Worm (Caenorhabditis elegans) whole organism, L4 larva: ENCODE measurements around the gene lin-25.

ENCODE experiments used
- F26F4.8 ChIP-seq: fragments of 200-800 bp; sonication (Bioruptor generic); conservative IDR thresholded peaks from 2 replicates; pipeline ENCODE4 v1.3.6; 2022; ENCODE audit warnings: missing genetic modification characterization, missing compliant biosample characterization
- F37D6.2 ChIP-seq: sonication (generic microtip); optimal IDR thresholded peaks from 2 replicates; lab custom pipeline; 2016; ENCODE audit warnings: mild to moderate bottlenecking, missing genetic modification characterization, missing compliant biosample characterization
- F49E8.2 ChIP-seq: sonication (generic microtip); optimal IDR thresholded peaks from 2 replicates; lab custom pipeline; 2016; ENCODE audit warnings: missing compliant biosample characterization, mild to moderate bottlenecking, missing genetic modification characterization, borderline replicate concordance
- T20F7.1 ChIP-seq: fragments of 200-800 bp; sonication (Bioruptor generic); optimal IDR thresholded peaks from 2 replicates; lab custom pipeline; 2018; ENCODE audit warnings: mild to moderate bottlenecking, missing genetic modification characterization, missing compliant biosample characterization
- Y105C5A.15 ChIP-seq: fragments of 200-800 bp; sonication (Bioruptor generic); IDR thresholded peaks from 2 replicates; pipeline ENCODE4 v1.3.6; 2022; ENCODE audit warnings: missing genetic modification characterization, missing compliant biosample characterization
- Y5F2A.4 ChIP-seq: fragments of 200-800 bp; sonication (Bioruptor generic); optimal IDR thresholded peaks from 2 replicates; lab custom pipeline; 2018; ENCODE audit warnings: mild to moderate bottlenecking, missing genetic modification characterization, missing compliant biosample characterization
- Y75B8A.6 ChIP-seq: fragments of 200-800 bp; sonication (Bioruptor generic); IDR thresholded peaks from 2 replicates; pipeline ENCODE4 v1.3.6; 2022; ENCODE audit warnings: missing genetic modification reagents, missing genetic modification characterization, missing compliant biosample characterization
- ceh-20 ChIP-seq: fragments of 200-800 bp; sonication (Bioruptor generic); IDR thresholded peaks from 2 replicates; pipeline ENCODE4 v1.3.6; 2022; ENCODE audit warnings: missing genetic modification reagents, missing genetic modification characterization, missing compliant biosample characterization
- ceh-32 ChIP-seq: sonication (generic microtip); optimal IDR thresholded peaks from 2 replicates; lab custom pipeline; 2016; ENCODE audit warnings: mild to moderate bottlenecking, missing genetic modification characterization, missing compliant biosample characterization; ENCODE audit not compliant: poor library complexity
- ceh-44 ChIP-seq: fragments of 200-800 bp; sonication (Bioruptor generic); IDR thresholded peaks from 2 replicates; pipeline ENCODE4 v1.3.6; 2022; ENCODE audit warnings: missing genetic modification reagents, missing genetic modification characterization, missing compliant biosample characterization
- ces-1 ChIP-seq: fragments of 150-350 bp; sonication (generic microtip); optimal IDR thresholded peaks from 4 replicates; lab custom pipeline; 2014; ENCODE audit warnings: missing biosample characterization, missing genetic modification reagents, missing genetic modification characterization
- dpl-1 ChIP-seq: fragments of 150-350 bp; optimal IDR thresholded peaks from 2 replicates; lab custom pipeline; 2014; ENCODE audit warnings: missing biosample characterization, missing genetic modification reagents, missing genetic modification characterization
- duxl-1 ChIP-seq: sonication (generic microtip); optimal IDR thresholded peaks from 2 replicates; lab custom pipeline; 2016; ENCODE audit warnings: mild to moderate bottlenecking, missing genetic modification characterization, moderate library complexity, missing compliant biosample characterization; ENCODE audit not compliant: poor library complexity
- dve-1 ChIP-seq: sonication (generic microtip); optimal IDR thresholded peaks from 2 replicates; lab custom pipeline; 2017; ENCODE audit warnings: antibody characterized with exemption, mild to moderate bottlenecking, missing genetic modification characterization, missing compliant biosample characterization; ENCODE audit not compliant: insufficient read depth
- egl-27 ChIP-seq: sonication (generic microtip); optimal IDR thresholded peaks from 3 replicates; lab custom pipeline; 2017; ENCODE audit warnings: missing biosample characterization, missing genetic modification reagents, missing genetic modification characterization
- hif-1 ChIP-seq, 2 experiments: sonication (generic microtip); optimal IDR thresholded peaks; 2 replicates each; lab custom pipeline; 2016 to 2017; ENCODE audit warnings: missing compliant biosample characterization in 2 of 2, missing genetic modification characterization in 2 of 2, missing genetic modification reagents in 2 of 2, missing genotype in 2 of 2, mild to moderate bottlenecking in 1 of 2
- hlh-11 ChIP-seq: fragments of 200-800 bp; sonication (Bioruptor generic); optimal IDR thresholded peaks from 2 replicates; lab custom pipeline; 2018; ENCODE audit warnings: mild to moderate bottlenecking, missing genetic modification characterization, missing compliant biosample characterization
- hlh-30 ChIP-seq: sonication (generic microtip); optimal IDR thresholded peaks from 2 replicates; lab custom pipeline; 2017; ENCODE audit warnings: antibody characterized with exemption, mild to moderate bottlenecking, missing genetic modification characterization, missing compliant biosample characterization; ENCODE audit not compliant: insufficient read depth
- jun-1 ChIP-seq: fragments of 150-350 bp; optimal IDR thresholded peaks from 2 replicates; lab custom pipeline; 2014; ENCODE audit warnings: missing biosample characterization, missing genetic modification reagents, missing genetic modification characterization
- lim-7 ChIP-seq: fragments of 200-800 bp; sonication (Bioruptor generic); IDR thresholded peaks from 2 replicates; pipeline ENCODE4 v1.3.6; 2022; ENCODE audit warnings: missing genetic modification characterization, missing compliant biosample characterization
- lin-15B ChIP-seq: fragments of 150-350 bp; sonication (generic microtip); optimal IDR thresholded peaks from 3 replicates; lab custom pipeline; 2014; ENCODE audit warnings: missing biosample characterization, missing genetic modification characterization
- lin-39 ChIP-seq: fragments of 150-350 bp; optimal IDR thresholded peaks from 2 replicates; lab custom pipeline; 2014; ENCODE audit warnings: missing biosample characterization, missing genetic modification reagents, missing genetic modification characterization
- lir-3 ChIP-seq: sonication (generic microtip); optimal IDR thresholded peaks from 2 replicates; lab custom pipeline; 2016; ENCODE audit warnings: mild to moderate bottlenecking, missing genetic modification characterization, missing compliant biosample characterization
- lsy-2 ChIP-seq, 2 experiments: fragments of 150-350 bp in 1 of 2; sonication (generic microtip) in 1 of 2; optimal IDR thresholded peaks; 2 replicates each; lab custom pipeline; 2014 to 2017; ENCODE audit warnings: missing biosample characterization in 2 of 2, missing genetic modification characterization in 2 of 2
- mdl-1 ChIP-seq, 2 experiments: fragments of 150-350 bp in 1 of 2; sonication (generic microtip) in 1 of 2; optimal IDR thresholded peaks; 2 replicates each; lab custom pipeline; 2014 to 2017; ENCODE audit warnings: missing biosample characterization in 2 of 2, missing genetic modification characterization in 2 of 2
- mdt-29 ChIP-seq: fragments of 200-800 bp; sonication (Bioruptor generic); IDR thresholded peaks from 2 replicates; pipeline ENCODE4 v1.3.6; 2022; ENCODE audit warnings: missing genetic modification reagents, missing genetic modification characterization, missing compliant biosample characterization
- mep-1 ChIP-seq: fragments of 150-350 bp; sonication (generic microtip); optimal IDR thresholded peaks from 3 replicates; lab custom pipeline; 2014; ENCODE audit warnings: missing biosample characterization, missing genetic modification characterization
- mxl-2 ChIP-seq: fragments of 200-800 bp; sonication (Bioruptor generic); conservative IDR thresholded peaks from 2 replicates; pipeline ENCODE4 v1.3.6; 2022; ENCODE audit warnings: missing genetic modification reagents, missing genetic modification characterization, missing compliant biosample characterization
- mxl-3 ChIP-seq: fragments of 200-800 bp; sonication (Bioruptor generic); optimal IDR thresholded peaks from 2 replicates; lab custom pipeline; 2018; ENCODE audit warnings: mild to moderate bottlenecking, missing genetic modification characterization, missing compliant biosample characterization
- nhr-11 ChIP-seq: fragments of 150-350 bp; optimal IDR thresholded peaks from 2 replicates; lab custom pipeline; 2014; ENCODE audit warnings: missing biosample characterization, missing genetic modification characterization
- nhr-41 ChIP-seq: fragments of 200-800 bp; sonication (Bioruptor generic); IDR thresholded peaks from 2 replicates; pipeline ENCODE4 v1.3.6; 2022; ENCODE audit warnings: missing genetic modification reagents, missing genetic modification characterization, missing compliant biosample characterization
- nhr-48 ChIP-seq: sonication (generic microtip); optimal IDR thresholded peaks from 2 replicates; lab custom pipeline; 2016; ENCODE audit warnings: mild to moderate bottlenecking, missing genetic modification characterization, missing compliant biosample characterization
- nhr-6 ChIP-seq: fragments of 150-350 bp; optimal IDR thresholded peaks from 2 replicates; lab custom pipeline; 2014; ENCODE audit warnings: missing biosample characterization, missing genetic modification characterization
- nhr-76 ChIP-seq: fragments of 150-350 bp; optimal IDR thresholded peaks from 2 replicates; lab custom pipeline; 2014; ENCODE audit warnings: missing biosample characterization, missing genetic modification characterization
- nhr-77 ChIP-seq: fragments of 150-350 bp; optimal IDR thresholded peaks from 2 replicates; lab custom pipeline; 2014; ENCODE audit warnings: missing biosample characterization, missing genetic modification characterization
- pha-4 ChIP-seq, 2 experiments: fragments of 150-350 bp in 1 of 2; fragments of 200-800 bp in 1 of 2; sonication (Bioruptor generic) in 1 of 2; IDR thresholded peaks in 1 of 2; optimal IDR thresholded peaks in 1 of 2; 2 replicates each; pipeline versions ENCODE4 v1.3.6 to Lab custom; 2014 to 2022; ENCODE audit warnings: missing genetic modification characterization in 2 of 2, missing genetic modification reagents in 2 of 2, missing biosample characterization in 1 of 2, missing compliant biosample characterization in 1 of 2
- pqm-1 ChIP-seq: sonication (generic microtip); optimal IDR thresholded peaks from 2 replicates; lab custom pipeline; 2017; ENCODE audit warnings: missing biosample characterization, missing genetic modification characterization
- sdz-12 ChIP-seq: fragments of 200-800 bp; sonication (Bioruptor generic); optimal IDR thresholded peaks from 2 replicates; lab custom pipeline; 2018; ENCODE audit warnings: mild to moderate bottlenecking, missing genetic modification characterization, missing compliant biosample characterization
- skn-1 ChIP-seq: fragments of 150-350 bp; optimal IDR thresholded peaks from 2 replicates; lab custom pipeline; 2014; ENCODE audit warnings: missing biosample characterization, missing genetic modification characterization
- snpc-1.2 ChIP-seq: fragments of 200-800 bp; sonication (Bioruptor generic); IDR thresholded peaks from 2 replicates; pipeline ENCODE4 v1.3.6; 2022; ENCODE audit warnings: missing genetic modification reagents, missing genetic modification characterization, missing compliant biosample characterization
- snpc-4 ChIP-seq: fragments of 150-350 bp; optimal IDR thresholded peaks from 2 replicates; lab custom pipeline; 2014; ENCODE audit warnings: missing biosample characterization, missing genetic modification characterization
- spr-3 ChIP-seq: fragments of 200-800 bp; sonication (Bioruptor generic); optimal IDR thresholded peaks from 2 replicates; lab custom pipeline; 2018; ENCODE audit warnings: mild to moderate bottlenecking, missing genetic modification characterization, missing compliant biosample characterization
- tra-1 ChIP-seq: fragments of 200-800 bp; sonication (Bioruptor generic); IDR thresholded peaks from 2 replicates; pipeline ENCODE4 v1.3.6; 2022; ENCODE audit warnings: missing genetic modification reagents, missing genetic modification characterization, missing compliant biosample characterization
- unc-62 ChIP-seq, 3 experiments: fragments of 150-350 bp in 1 of 3; sonication (generic microtip); optimal IDR thresholded peaks in 2 of 3; peaks in 1 of 3; 1 replicate in 1 of 3; 2 replicates in 2 of 3; lab custom pipeline; 2014 to 2017; ENCODE audit warnings: missing biosample characterization in 3 of 3, missing genetic modification characterization in 3 of 3, missing genetic modification reagents in 3 of 3, missing genotype in 1 of 3
- vab-7 ChIP-seq: fragments of 200-800 bp; sonication (Bioruptor generic); IDR thresholded peaks from 2 replicates; pipeline ENCODE4 v1.3.6; 2022; ENCODE audit warnings: missing genetic modification reagents, missing genetic modification characterization, missing compliant biosample characterization
- zfp-2 ChIP-seq: sonication (generic microtip); optimal IDR thresholded peaks from 2 replicates; lab custom pipeline; 2016; ENCODE audit warnings: mild to moderate bottlenecking, missing genetic modification characterization, missing compliant biosample characterization
- zfp-3 ChIP-seq: fragments of 200-800 bp; sonication (Bioruptor generic); conservative IDR thresholded peaks from 2 replicates; pipeline ENCODE4 v1.3.6; 2022; ENCODE audit warnings: missing genetic modification reagents, missing genetic modification characterization, missing compliant biosample characterization
- zip-11 ChIP-seq: fragments of 200-800 bp; sonication (Bioruptor generic); IDR thresholded peaks from 2 replicates; pipeline ENCODE4 v1.3.6; 2022; ENCODE audit warnings: missing genetic modification characterization, missing compliant biosample characterization
- zip-2 ChIP-seq: fragments of 150-350 bp; optimal IDR thresholded peaks from 2 replicates; lab custom pipeline; 2014; ENCODE audit warnings: missing biosample characterization, missing genetic modification characterization

lin-25 gene

ce11 chrV:12637238-12637690 lies 12.5 kb upstream of the lin-25 start, which contains the start of gene F56H9.2 (continued):
- TF ChIP-seq zip-2 (tag; lab: Kevin White, UChicago): no peak
- TF ChIP-seq nhr-41 (GFP tag; lab: Robert Waterston, UW): 0 out of 2 replicates have a peak, but pooled peaks have one; percentile 18
- TF ChIP-seq nhr-77 (tag; lab: Kevin White, UChicago): peak; percentile 59
- no peak for TF ChIP-seq egl-27
- no peak; the same call in 1 of the 2 replicates for TF ChIP-seq zfp-3
- TF ChIP-seq ceh-44 (GFP tag; lab: Robert Waterston, UW): no peak
- peak; percentile 86 for TF ChIP-seq dve-1 (tag; lab: Kevin White, UChicago)
- peak; percentile 99 for TF ChIP-seq mxl-2 (GFP tag; lab: Robert Waterston, UW)
- no peak for TF ChIP-seq duxl-1
- TF ChIP-seq nhr-76 (tag; lab: Kevin White, UChicago): no peak
- peak; percentile 55; the same call in 1 of the 2 replicates for TF ChIP-seq pha-4 (GFP tag; IDR thresholded peaks at IDR 0.05; lab: Robert Waterston, UW)
- TF ChIP-seq pha-4 (tag; optimal IDR thresholded peaks at IDR 0.05; lab: Kevin White, UChicago): no peak
- no peak for TF ChIP-seq snpc-4 (tag; lab: Kevin White, UChicago)
- TF ChIP-seq jun-1 (tag; lab: Kevin White, UChicago): peak; percentile 23
- TF ChIP-seq ces-1: no peak
- TF ChIP-seq T20F7.1 (GFP tag; lab: Kevin White, UChicago): peak; percentile 46
- no peak for TF ChIP-seq lir-3
- no peak for TF ChIP-seq zfp-2 (tag; lab: Kevin White, UChicago)
- no peak for TF ChIP-seq lin-39 (tag; lab: Kevin White, UChicago)
- TF ChIP-seq nhr-48: peak; percentile 96
- TF ChIP-seq sdz-12 (GFP tag; lab: Kevin White, UChicago): no peak
- peak; percentile 28 for TF ChIP-seq nhr-11
- TF ChIP-seq lin-15B: no peak
- no peak for TF ChIP-seq vab-7
- no peak for TF ChIP-seq Y5F2A.4
- peak in 1 of 2 experiments; percentile 30 for TF ChIP-seq hif-1 (tag; optimal IDR thresholded peaks at IDR 0.05; lab: Kevin White, UChicago)
- peak; percentile 32 to 85 for TF ChIP-seq mdl-1 (tag; optimal IDR thresholded peaks at IDR 0.05; lab: Kevin White, UChicago)
- no peak for TF ChIP-seq F49E8.2 (tag; lab: Kevin White, UChicago)
- no peak for TF ChIP-seq F26F4.8
- TF ChIP-seq unc-62 (GFP tag; optimal IDR thresholded peaks at IDR 0.05 in 1 of 2; lab: Kevin White, UChicago): peak in 1 of 2 experiments; percentile 98
- no peak for TF ChIP-seq unc-62 (tag; optimal IDR thresholded peaks at IDR 0.05; lab: Kevin White, UChicago)
- TF ChIP-seq hlh-11 (tag; lab: Kevin White, UChicago): peak; percentile 95
- peak; percentile 88 for TF ChIP-seq nhr-6 (tag; lab: Kevin White, UChicago)
- TF ChIP-seq Y75B8A.6 (GFP tag; lab: Robert Waterston, UW): no peak
- TF ChIP-seq tra-1 (GFP tag; lab: Robert Waterston, UW): peak; percentile 80; the same call in 1 of the 2 replicates
- TF ChIP-seq mdt-29 (GFP tag; lab: Robert Waterston, UW): peak; percentile 36; the same call in 1 of the 2 replicates
- TF ChIP-seq Y105C5A.15 (GFP tag; lab: Robert Waterston, UW): no peak
- TF ChIP-seq skn-1 (tag; lab: Kevin White, UChicago): no peak
- TF ChIP-seq pqm-1 (tag; lab: Kevin White, UChicago): no peak
- peak; percentile 94 for TF ChIP-seq mxl-3 (GFP tag; lab: Kevin White, UChicago)
- TF ChIP-seq ceh-20 (GFP tag; lab: Robert Waterston, UW): peak; percentile 73
- TF ChIP-seq dpl-1: peak; percentile 40
- TF ChIP-seq hlh-30 (tag; lab: Kevin White, UChicago): peak; percentile 94
- TF ChIP-seq spr-3 (GFP tag; lab: Kevin White, UChicago): no peak
- TF ChIP-seq mep-1 (tag; lab: Kevin White, UChicago): peak; percentile 76
- TF ChIP-seq F37D6.2 (tag; lab: Kevin White, UChicago): no peak
- peak; percentile 59 to 60 for TF ChIP-seq lsy-2 (tag; optimal IDR thresholded peaks at IDR 0.05; lab: Kevin White, UChicago)
- TF ChIP-seq snpc-1.2: no peak
- no peak for TF ChIP-seq lim-7 (GFP tag; lab: Robert Waterston, UW)
- no peak for TF ChIP-seq zip-11 (GFP tag; lab: Robert Waterston, UW)
- TF ChIP-seq ceh-32 (tag; lab: Kevin White, UChicago): no peak
